Worm (Caenorhabditis elegans) whole organism, young adult: ENCODE results near the gene ltd-1.

Experiments used
- egrh-3 ChIP-seq: fragments of 200-800 bp; sonication (Bioruptor generic); IDR thresholded peaks from 2 replicates; pipeline ENCODE4 v1.3.6; 2022; ENCODE audit warnings: missing genetic modification reagents, missing genetic modification characterization, missing compliant biosample characterization
- lsl-1 ChIP-seq: fragments of 200-800 bp; sonication (Bioruptor generic); optimal IDR thresholded peaks from 2 replicates; lab custom pipeline; 2018; ENCODE audit warnings: mild to moderate bottlenecking, missing genetic modification characterization, moderate library complexity, missing compliant biosample characterization
- nhr-179 ChIP-seq: sonication (generic microtip); optimal IDR thresholded peaks from 2 replicates; lab custom pipeline; 2016; ENCODE audit warnings: mild to moderate bottlenecking, missing genetic modification characterization, missing compliant biosample characterization
- rpc-1 ChIP-seq, 2 experiments: fragments of 150-350 bp in 1 of 2; sonication (generic microtip) in 1 of 2; optimal IDR thresholded peaks; 2 replicates each; lab custom pipeline; 2014 to 2018; ENCODE audit warnings: missing biosample characterization in 1 of 2, missing genetic modification characterization in 1 of 2, missing genetic modification reagents in 1 of 2, missing genotype in 1 of 2
- unc-130 ChIP-seq: sonication (generic microtip); optimal IDR thresholded peaks from 2 replicates; lab custom pipeline; 2016; ENCODE audit warnings: missing genetic modification reagents, missing genetic modification characterization, missing compliant biosample characterization

DNA sequence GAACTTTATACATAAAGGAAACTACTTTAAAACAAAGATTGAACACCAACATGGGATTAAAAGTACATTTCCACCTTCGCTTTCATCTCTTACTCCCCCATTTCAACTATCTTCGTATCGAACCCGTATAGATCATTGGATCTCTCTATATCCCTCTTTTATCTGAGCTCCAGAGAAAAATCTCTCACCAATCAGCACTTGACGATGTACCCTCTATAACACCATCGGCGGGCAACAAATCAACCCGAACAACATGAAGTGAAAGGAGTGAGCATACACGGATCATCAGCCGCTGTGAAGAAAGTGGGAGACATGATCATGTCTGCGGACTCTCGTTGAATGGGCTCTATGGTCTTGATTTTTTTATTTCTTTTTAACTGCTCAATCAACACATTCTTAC lies 24.9 kb upstream of the ltd-1 start:
- TF ChIP-seq unc-130 (GFP tag; lab: Kevin White, UChicago) (no peak), rpc-1 (optimal IDR thresholded peaks at IDR 0.05; lab: Kevin White, UChicago) (no peak), rpc-1 (tag; optimal IDR thresholded peaks at IDR 0.05; lab: Kevin White, UChicago) (no peak), lsl-1 (GFP tag; lab: Kevin White, UChicago) (no peak), nhr-179 (no peak), egrh-3 (GFP tag; lab: Robert Waterston, UW) (no peak)
